Worm (Caenorhabditis elegans): Measurements from ENCODE around the gene K09C4.1.

K09C4.1 gene

ce11 chrX:3347904-3348441 is 49.3 kb downstream of the K09C4.1 start, which contains the start of gene ZK816.3 (continued):
- no peak for TF ChIP-seq lim-6 (tag; optimal IDR thresholded peaks at IDR 0.05)
- peak; percentile 28 for TF ChIP-seq ceh-2 (tag; optimal IDR thresholded peaks at IDR 0.05)
- TF ChIP-seq pax-1 (tag; optimal IDR thresholded peaks at IDR 0.05): no peak
- no peak for TF ChIP-seq fkh-10 (GFP tag; optimal IDR thresholded peaks at IDR 0.05)
- TF ChIP-seq unc-42 (tag; optimal IDR thresholded peaks at IDR 0.05): no peak
- peak; percentile 32 for TF ChIP-seq madf-2 (tag; optimal IDR thresholded peaks at IDR 0.05)
- peak; percentile 23 for TF ChIP-seq hlh-8 (tag; optimal IDR thresholded peaks at IDR 0.05)
- no peak for TF ChIP-seq K02D7.2 (tag; optimal IDR thresholded peaks at IDR 0.05)
- TF ChIP-seq ceh-9 (tag; optimal IDR thresholded peaks at IDR 0.05): no peak
- TF ChIP-seq ceh-19 (GFP tag; optimal IDR thresholded peaks at IDR 0.05): peak; percentile 36
- no peak for TF ChIP-seq pros-1 (tag; optimal IDR thresholded peaks at IDR 0.05)
- TF ChIP-seq T23F11.4 (GFP tag; optimal IDR thresholded peaks at IDR 0.05): no peak
- no peak for TF ChIP-seq ceh-24 (tag; optimal IDR thresholded peaks at IDR 0.05)
- peak; percentile 4 for TF ChIP-seq ceh-14 (tag; optimal IDR thresholded peaks at IDR 0.05)
- TF ChIP-seq ceh-22 (tag; optimal IDR thresholded peaks at IDR 0.05): no peak
- TF ChIP-seq ceh-45 (GFP tag; IDR thresholded peaks at IDR 0.05): no peak
- peak; percentile 36 for TF ChIP-seq ceh-31 (tag; optimal IDR thresholded peaks at IDR 0.05)
- no peak for TF ChIP-seq ztf-16 (tag; optimal IDR thresholded peaks at IDR 0.05)
- TF ChIP-seq elt-2 (tag; optimal IDR thresholded peaks at IDR 0.05): peak; percentile 78
- peak; percentile 60 for TF ChIP-seq ceh-34 (tag; optimal IDR thresholded peaks at IDR 0.05)
- TF ChIP-seq unc-55 (GFP tag; optimal IDR thresholded peaks at IDR 0.05): no peak
- TF ChIP-seq nfya-1 (tag; optimal IDR thresholded peaks at IDR 0.05): peak; percentile 22
- peak; percentile 77 for TF ChIP-seq sox-2 (GFP tag; IDR thresholded peaks at IDR 0.05)
- TF ChIP-seq lin-11 (tag; optimal IDR thresholded peaks at IDR 0.05): peak; percentile 43

- no peak for TF ChIP-seq ceh-22 (tag; optimal IDR thresholded peaks at IDR 0.05)
- no peak for TF ChIP-seq sox-4 (tag; optimal IDR thresholded peaks at IDR 0.05)
- TF ChIP-seq mec-3 (tag; optimal IDR thresholded peaks at IDR 0.05; ENCODE audit: borderline replicate concordance): no peak
- TF ChIP-seq unc-3 (GFP tag; conservative IDR thresholded peaks at IDR 0.05): no peak
- TF ChIP-seq unc-3 (tag; optimal IDR thresholded peaks at IDR 0.05): no peak
- TF ChIP-seq ceh-34 (tag; optimal IDR thresholded peaks at IDR 0.05): no peak
- no peak for TF ChIP-seq fkh-10 (GFP tag; optimal IDR thresholded peaks at IDR 0.05)
These were observed 51.6 kb downstream of the K09C4.1 start, which contains the start of gene nspg-4 for ce11 chrX:3350306-3350705. Gene nspg-4, minus strand, starts transcription at chrX:3350406.
